Fruit fly (Drosophila melanogaster): ENCODE data around the gene CG1265.

dm6 chr3L:4296760-4297159 is 42.2 kb downstream of the CG1265 start:
- TF ChIP-seq psq (optimal IDR thresholded peaks at IDR 0.05) = no peak
- no peak for TF ChIP-seq pan (optimal IDR thresholded peaks at IDR 0.05)
- TF ChIP-seq usp (GFP tag; optimal IDR thresholded peaks at IDR 0.05) = no peak
- no peak for TF ChIP-seq CG8478 (optimal IDR thresholded peaks at IDR 0.05)

All from whole organism.